Worm (Caenorhabditis elegans): ENCODE results near the gene panl-3.

panl-3 gene

DNA sequence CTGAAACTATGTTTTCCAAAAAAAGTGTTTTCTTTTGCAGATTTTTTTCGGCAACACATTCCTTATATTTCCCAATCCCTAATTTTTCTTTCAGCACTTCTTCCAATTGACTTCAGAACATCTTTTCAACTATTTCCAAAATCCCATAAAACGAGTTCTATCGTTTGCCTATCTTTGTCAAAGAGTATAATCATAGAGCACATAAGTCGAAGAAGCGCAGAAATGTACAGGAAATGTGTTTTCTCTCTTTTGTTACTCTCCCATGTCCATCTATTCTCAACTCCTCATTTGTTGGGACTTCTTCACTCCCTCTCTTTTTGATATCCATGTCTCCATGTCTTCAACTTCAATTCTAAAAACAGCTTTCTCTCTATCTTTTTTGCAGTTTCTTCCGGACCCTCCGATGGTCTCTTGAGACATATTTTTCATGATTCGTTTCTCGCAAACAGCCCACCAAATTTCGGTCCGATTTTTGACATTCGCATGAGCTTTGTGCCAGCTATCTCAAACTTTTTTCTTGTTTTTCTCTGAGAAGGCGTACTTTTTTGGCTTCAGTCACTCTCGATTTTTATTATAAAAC lies 41.4 kb downstream of the panl-3 start, which contains the start of gene twk-48:
TSS of gene twk-48 (plus strand) at position 530 of the 580 bp plus-strand sequence.
- TF ChIP-seq ttx-3 (tag; optimal IDR thresholded peaks at IDR 0.05) (no peak), pros-1 (tag; optimal IDR thresholded peaks at IDR 0.05) (no peak), hlh-8 (tag; optimal IDR thresholded peaks at IDR 0.05) (no peak), unc-42 (tag; optimal IDR thresholded peaks at IDR 0.05) (peak; percentile 23)

DNA sequence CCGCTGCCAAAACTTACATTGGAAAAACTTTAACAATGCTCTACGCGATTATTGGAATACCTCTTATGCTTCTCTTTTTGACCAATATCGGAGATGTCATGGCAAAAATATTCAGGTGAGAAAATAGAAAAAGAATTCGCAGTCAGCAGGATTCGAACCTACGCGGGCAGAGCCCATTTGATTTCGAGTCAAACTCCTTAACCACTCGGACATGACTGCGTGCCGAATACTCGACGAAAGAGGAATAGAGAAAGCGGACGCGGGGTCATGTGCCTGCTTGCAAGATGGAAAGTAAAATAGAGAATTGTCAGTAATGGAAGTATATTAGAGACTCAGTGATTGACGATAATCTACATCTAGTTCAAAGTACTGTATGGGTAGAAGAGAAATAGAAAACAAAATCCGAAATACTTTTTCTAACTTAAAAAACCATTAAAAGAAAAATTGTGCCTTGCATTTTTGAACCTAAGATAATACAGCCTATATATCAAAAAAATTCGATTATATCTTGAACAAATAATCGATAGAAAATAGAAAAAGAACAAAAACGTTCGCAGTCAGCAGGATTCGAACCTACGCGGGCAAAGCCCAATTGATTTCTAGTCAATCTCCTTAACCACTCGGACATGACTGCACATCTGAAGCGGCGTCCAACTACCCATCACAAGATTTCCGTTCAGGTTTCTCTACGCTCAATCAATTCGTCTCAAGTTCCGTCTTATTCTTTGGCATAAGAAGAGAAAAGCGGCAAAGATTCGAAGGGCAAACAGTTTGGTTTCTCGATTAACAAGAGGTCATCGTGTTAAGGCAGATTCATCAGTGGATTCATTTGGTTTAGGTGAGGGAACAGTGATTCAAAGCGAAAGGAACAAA lies 42.9 kb downstream of the panl-3 start:
- TF ChIP-seq unc-42 (tag; optimal IDR thresholded peaks at IDR 0.05) (peak; percentile 57), pha-4 (tag; optimal IDR thresholded peaks at IDR 0.05) (no peak), C38D4.7 (GFP tag; optimal IDR thresholded peaks at IDR 0.05) (peak; percentile 86), ama-1 (optimal IDR thresholded peaks at IDR 0.05) (no peak), zip-5 (tag; optimal IDR thresholded peaks at IDR 0.05) (peak; percentile 72), ttx-3 (tag; optimal IDR thresholded peaks at IDR 0.05) (peak; percentile 84), ceh-22 (tag; optimal IDR thresholded peaks at IDR 0.05) (no peak), ceh-45 (GFP tag; IDR thresholded peaks at IDR 0.05) (peak; percentile 75), nfya-1 (tag; optimal IDR thresholded peaks at IDR 0.05) (peak; percentile 58), fkh-6 (tag; optimal IDR thresholded peaks at IDR 0.05) (peak; percentile 76), ets-4 (tag; optimal IDR thresholded peaks at IDR 0.05) (no peak), tbx-7 (tag; optimal IDR thresholded peaks at IDR 0.05) (no peak), eyg-1 (tag; optimal IDR thresholded peaks at IDR 0.05) (peak; percentile 72), Y22D7AL.16 (tag; optimal IDR thresholded peaks at IDR 0.05) (peak; percentile 74), dmd-4 (tag; optimal IDR thresholded peaks at IDR 0.05; ENCODE audit: borderline replicate concordance) (peak; percentile 80), unc-86 (tag; optimal IDR thresholded peaks at IDR 0.05) (peak; percentile 84), ceh-30 (tag; optimal IDR thresholded peaks at IDR 0.05) (no peak), elt-2 (tag; optimal IDR thresholded peaks at IDR 0.05) (peak; percentile 85), pqm-1 (tag; optimal IDR thresholded peaks at IDR 0.05) (peak; percentile 32), sox-2 (GFP tag; IDR thresholded peaks at IDR 0.05) (peak; percentile 77), K02D7.2 (tag; optimal IDR thresholded peaks at IDR 0.05) (peak; percentile 66), nhr-232 (tag; optimal IDR thresholded peaks at IDR 0.05) (peak; percentile 85), hlh-15 (tag; optimal IDR thresholded peaks at IDR 0.05) (peak; percentile 68), syd-9 (tag; optimal IDR thresholded peaks at IDR 0.05) (peak; percentile 86), odd-2 (tag; optimal IDR thresholded peaks at IDR 0.05) (peak; percentile 63), npax-4 (tag; optimal IDR thresholded peaks at IDR 0.05) (peak; percentile 42), F13H6.1 (tag; optimal IDR thresholded peaks at IDR 0.05) (peak; percentile 70), pha-2 (tag; optimal IDR thresholded peaks at IDR 0.05) (peak; percentile 86), ceh-24 (tag; optimal IDR thresholded peaks at IDR 0.05) (peak; percentile 58), ztf-16 (tag; optimal IDR thresholded peaks at IDR 0.05) (peak; percentile 85), lim-6 (tag; optimal IDR thresholded peaks at IDR 0.05) (peak; percentile 75), pat-9 (tag; optimal IDR thresholded peaks at IDR 0.05) (peak; percentile 82), elt-4 (tag; optimal IDR thresholded peaks at IDR 0.05) (no peak), ceh-6 (GFP tag; optimal IDR thresholded peaks at IDR 0.05) (peak; percentile 82), ceh-34 (tag; optimal IDR thresholded peaks at IDR 0.05) (peak; percentile 74), ahr-1 (tag; optimal IDR thresholded peaks at IDR 0.05) (peak; percentile 52), gmeb-2 (tag; optimal IDR thresholded peaks at IDR 0.05) (peak; percentile 81), hlh-13 (GFP tag; optimal IDR thresholded peaks at IDR 0.05) (peak; percentile 68), pag-3 (tag; optimal IDR thresholded peaks at IDR 0.05; ENCODE audit: borderline replicate concordance) (no peak), ceh-31 (tag; optimal IDR thresholded peaks at IDR 0.05) (peak; percentile 73), nhr-11 (tag; optimal IDR thresholded peaks at IDR 0.05) (no peak), che-1 (tag; optimal IDR thresholded peaks at IDR 0.05) (peak; percentile 88), pax-1 (tag; optimal IDR thresholded peaks at IDR 0.05) (no peak), ceh-48 (tag; optimal IDR thresholded peaks at IDR 0.05) (peak; percentile 74), fkh-10 (GFP tag; optimal IDR thresholded peaks at IDR 0.05) (no peak), ceh-18 (tag; optimal IDR thresholded peaks at IDR 0.05) (peak; percentile 44), ref-2 (tag; optimal IDR thresholded peaks at IDR 0.05) (peak; percentile 80)

All from whole organism, late embryonic.